Worm (Caenorhabditis elegans) whole organism, L3 larva: Measurements from ENCODE around the gene chil-8.

ENCODE experiments used
- aly-2 ChIP-seq: fragments of 150-350 bp; optimal IDR thresholded peaks from 2 replicates; lab custom pipeline; 2014; ENCODE audit warnings: missing biosample characterization, missing genetic modification characterization
- ceh-16 ChIP-seq: sonication (generic microtip); optimal IDR thresholded peaks from 2 replicates; lab custom pipeline; 2017; ENCODE audit warnings: missing biosample characterization, missing genetic modification characterization
- ceh-28 ChIP-seq: fragments of 150-350 bp; optimal IDR thresholded peaks from 2 replicates; lab custom pipeline; 2014; ENCODE audit warnings: missing biosample characterization, missing genetic modification reagents, missing genetic modification characterization
- elt-1 ChIP-seq: fragments of 150-350 bp; optimal IDR thresholded peaks from 2 replicates; lab custom pipeline; 2014; ENCODE audit warnings: missing biosample characterization, missing genetic modification characterization
- fkh-10 ChIP-seq: sonication (generic microtip); optimal IDR thresholded peaks from 2 replicates; lab custom pipeline; 2017; ENCODE audit warnings: missing biosample characterization, missing genetic modification reagents, missing genetic modification characterization
- lsy-12 ChIP-seq: sonication (generic microtip); optimal IDR thresholded peaks from 2 replicates; lab custom pipeline; 2016; ENCODE audit warnings: mild to moderate bottlenecking, missing genetic modification characterization, missing compliant biosample characterization
- nfya-1 ChIP-seq: sonication (generic microtip); optimal IDR thresholded peaks from 2 replicates; lab custom pipeline; 2017; ENCODE audit warnings: missing genetic modification characterization, mild to moderate bottlenecking, missing compliant biosample characterization, antibody characterized with exemption, moderate library complexity; ENCODE audit not compliant: insufficient read depth
- nhr-237 ChIP-seq: fragments of 150-350 bp; optimal IDR thresholded peaks from 2 replicates; lab custom pipeline; 2014; ENCODE audit warnings: missing biosample characterization, missing genetic modification characterization
- nhr-76 ChIP-seq: fragments of 150-350 bp; sonication (generic microtip); optimal IDR thresholded peaks from 5 replicates; lab custom pipeline; 2014; ENCODE audit warnings: missing biosample characterization, missing genetic modification characterization
- pqm-1 ChIP-seq: fragments of 150-350 bp; optimal IDR thresholded peaks from 2 replicates; lab custom pipeline; 2017; ENCODE audit warnings: missing biosample characterization, missing genetic modification characterization, inconsistent platforms
- tbx-2 ChIP-seq: sonication (generic microtip); optimal IDR thresholded peaks from 2 replicates; lab custom pipeline; 2016; ENCODE audit warnings: mild to moderate bottlenecking, missing genetic modification characterization, missing compliant biosample characterization
- unc-39 ChIP-seq: sonication (generic microtip); optimal IDR thresholded peaks from 4 replicates; lab custom pipeline; 2017; ENCODE audit warnings: missing biosample characterization, missing genetic modification characterization

DNA sequence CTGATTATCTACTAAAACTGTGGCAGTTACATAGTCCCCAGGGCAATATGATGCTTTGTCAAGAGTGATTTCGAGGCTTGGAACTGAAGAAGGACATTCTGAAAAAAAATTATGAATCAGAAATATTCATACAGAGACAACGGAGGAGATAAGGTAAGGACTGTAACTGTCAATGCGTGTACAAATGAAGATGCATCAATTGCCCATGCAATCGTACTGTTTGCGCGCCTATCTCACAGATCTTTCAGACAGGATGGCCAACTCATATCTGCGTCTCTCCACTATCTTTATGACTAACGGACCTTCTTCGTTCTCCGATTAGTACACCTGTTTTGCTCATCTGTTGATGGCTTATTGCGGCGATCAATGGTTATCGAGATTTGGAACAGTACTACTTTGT lies 32.5 kb downstream of the chil-8 start, which contains the start of gene ZK938.11:
- TF ChIP-seq fkh-10 (GFP tag; lab: Kevin White, UChicago) (no peak), nhr-237 (no peak), aly-2 (tag; lab: Kevin White, UChicago) (no peak), ceh-28 (tag; lab: Kevin White, UChicago) (no peak), pqm-1 (tag; lab: Kevin White, UChicago) (no peak), ceh-16 (no peak), elt-1 (tag; lab: Kevin White, UChicago) (no peak), nhr-76 (no peak), nfya-1 (tag; lab: Kevin White, UChicago) (no peak), tbx-2 (tag; lab: Kevin White, UChicago) (no peak), unc-39 (tag; lab: Kevin White, UChicago) (no peak), lsy-12 (no peak)
